Fruit fly (Drosophila melanogaster) whole organism, embryonic: ENCODE measurements around the gene Jon66Cii.
A peak's percentile ranks its signal among the peaks of the same experiment; 100 is the strongest.

Experiments used
- Aef1 ChIP-seq: fragments of 200-800 bp; sonication (Bioruptor generic); IDR thresholded peaks from 3 replicates; pipeline ENCODE4 v1.3.6; 2022; ENCODE audit warnings: missing biosample characterization, missing genetic modification characterization
- Asciz ChIP-seq: fragments of 200-800 bp; sonication (Bioruptor generic); optimal IDR thresholded peaks from 2 replicates; lab custom pipeline; 2017; ENCODE audit warnings: missing biosample characterization, mild to moderate bottlenecking, missing genetic modification characterization, missing genetic modification reagents
- CG10274 ChIP-seq: fragments of 200-800 bp; sonication (Bioruptor generic); optimal IDR thresholded peaks from 3 replicates; lab custom pipeline; 2017; ENCODE audit warnings: missing biosample characterization, mild to moderate bottlenecking, missing genetic modification characterization
- CG10366 ChIP-seq: fragments of 200-800 bp; sonication (Bioruptor generic); IDR thresholded peaks from 2 replicates; pipeline ENCODE4 v1.3.6; 2022; ENCODE audit warnings: missing biosample characterization, missing genetic modification characterization
- CG11398 ChIP-seq: fragments of 200-800 bp; sonication (Bioruptor generic); optimal IDR thresholded peaks from 2 replicates; lab custom pipeline; 2016; ENCODE audit warnings: missing biosample characterization, missing genetic modification characterization
- CG11695 ChIP-seq: fragments of 200-800 bp; sonication (Bioruptor generic); IDR thresholded peaks from 3 replicates; pipeline ENCODE4 v1.3.6; 2022; ENCODE audit warnings: missing biosample characterization, missing genetic modification characterization
- CG12219 ChIP-seq: fragments of 200-800 bp; sonication (Bioruptor generic); optimal IDR thresholded peaks from 3 replicates; lab custom pipeline; 2018; ENCODE audit warnings: missing biosample characterization, mild to moderate bottlenecking, missing genetic modification characterization
- CG12391 ChIP-seq: fragments of 200-800 bp; sonication (Bioruptor generic); optimal IDR thresholded peaks from 3 replicates; lab custom pipeline; 2018; ENCODE audit warnings: missing biosample characterization, mild to moderate bottlenecking, missing genetic modification characterization, moderate library complexity
- CG13287 ChIP-seq: fragments of 200-800 bp; sonication (Bioruptor generic); IDR thresholded peaks from 2 replicates; pipeline ENCODE4 v1.3.6; 2022; ENCODE audit warnings: missing biosample characterization, missing genetic modification characterization; ENCODE audit not compliant: partially characterized antibody
- CG14050 ChIP-seq: fragments of 200-800 bp; sonication (Bioruptor generic); IDR thresholded peaks from 3 replicates; pipeline ENCODE4 v1.3.6; 2022; ENCODE audit warnings: missing biosample characterization, missing genetic modification characterization
- CG14441 ChIP-seq: fragments of 200-800 bp; sonication (Bioruptor generic); IDR thresholded peaks from 2 replicates; pipeline ENCODE4 v1.3.6; 2022; ENCODE audit warnings: missing biosample characterization, missing genetic modification characterization
- CG18262 ChIP-seq: fragments of 200-800 bp; optimal IDR thresholded peaks from 3 replicates; lab custom pipeline; 2019; ENCODE audit warnings: missing biosample characterization, mild to moderate bottlenecking, missing genetic modification characterization, moderate library complexity
- CG31441 ChIP-seq: fragments of 200-800 bp; sonication (Bioruptor generic); IDR thresholded peaks from 2 replicates; pipeline ENCODE4 v1.3.6; 2022; ENCODE audit warnings: missing biosample characterization, missing genetic modification characterization
- CG34422 ChIP-seq: fragments of 200-800 bp; sonication (Bioruptor generic); IDR thresholded peaks from 3 replicates; pipeline ENCODE4 v1.3.6; 2022; ENCODE audit warnings: missing biosample characterization, missing genetic modification characterization
- CG4360 ChIP-seq: fragments of 200-800 bp; sonication (Bioruptor generic); IDR thresholded peaks from 2 replicates; pipeline ENCODE4 v1.3.6; 2022; ENCODE audit warnings: missing biosample characterization, missing genetic modification characterization
- CG4820 ChIP-seq: fragments of 200-800 bp; sonication (Bioruptor generic); optimal IDR thresholded peaks from 3 replicates; lab custom pipeline; 2016; ENCODE audit warnings: missing biosample characterization, missing genetic modification characterization
- CG4854 ChIP-seq: fragments of 200-800 bp; sonication (Bioruptor generic); optimal IDR thresholded peaks from 2 replicates; lab custom pipeline; 2016; ENCODE audit warnings: missing biosample characterization, missing genetic modification characterization, inconsistent platforms
- CG6175 ChIP-seq: fragments of 200-800 bp; sonication (Bioruptor generic); IDR thresholded peaks from 3 replicates; pipeline ENCODE4 v1.3.6; 2022; ENCODE audit warnings: missing biosample characterization, missing genetic modification characterization
- CG6689 ChIP-seq: fragments of 200-800 bp; sonication (Bioruptor generic); IDR thresholded peaks from 2 replicates; pipeline ENCODE4 v1.3.6; 2022; ENCODE audit warnings: missing biosample characterization, missing genetic modification characterization
- CG8359 ChIP-seq: fragments of 200-800 bp; sonication (Bioruptor generic); optimal IDR thresholded peaks from 2 replicates; lab custom pipeline; 2017; ENCODE audit warnings: missing biosample characterization, mild to moderate bottlenecking, missing genetic modification characterization, borderline replicate concordance
- CG8765 ChIP-seq: fragments of 200-800 bp; sonication (Bioruptor generic); IDR thresholded peaks from 2 replicates; pipeline ENCODE4 v1.3.6; 2022; ENCODE audit warnings: missing biosample characterization, missing genetic modification characterization
- CG9437 ChIP-seq: fragments of 200-800 bp; sonication (Bioruptor generic); optimal IDR thresholded peaks from 2 replicates; lab custom pipeline; 2018; ENCODE audit warnings: missing biosample characterization, mild to moderate bottlenecking, missing genetic modification characterization
- CG9727 ChIP-seq: fragments of 200-800 bp; sonication (Bioruptor generic); optimal IDR thresholded peaks from 3 replicates; lab custom pipeline; 2017; ENCODE audit warnings: missing biosample characterization, mild to moderate bottlenecking, missing genetic modification characterization
- Deaf1 ChIP-seq: fragments of 200-800 bp; optimal IDR thresholded peaks from 3 replicates; lab custom pipeline; 2019; ENCODE audit warnings: missing biosample characterization, mild to moderate bottlenecking, missing genetic modification characterization, moderate library complexity
- Dll ChIP-seq: fragments of 200-800 bp; sonication (Bioruptor generic); IDR thresholded peaks from 4 replicates; pipeline ENCODE4 v1.3.6; 2022; ENCODE audit warnings: missing biosample characterization, missing genetic modification characterization; ENCODE audit not compliant: partially characterized antibody
- Doc3 ChIP-seq: fragments of 200-800 bp; sonication (Bioruptor generic); IDR thresholded peaks from 3 replicates; pipeline ENCODE4 v1.3.6; 2022; ENCODE audit warnings: missing biosample characterization, missing genetic modification characterization; ENCODE audit not compliant: partially characterized antibody
- Eip74EF ChIP-seq, 2 experiments: fragments of 200-800 bp in 1 of 2; fragments of >200 bp in 1 of 2; sonication (Bioruptor generic) in 1 of 2; optimal IDR thresholded peaks; 2 replicates each; lab custom pipeline; 2017 to 2019; ENCODE audit warnings: missing biosample characterization in 2 of 2, missing genetic modification characterization in 2 of 2, mild to moderate bottlenecking in 1 of 2, moderate library complexity in 1 of 2
- GATAe ChIP-seq: fragments of 200-800 bp; sonication (Bioruptor generic); conservative IDR thresholded peaks from 2 replicates; pipeline ENCODE4 v1.3.6; 2022; ENCODE audit warnings: missing biosample characterization, missing genetic modification characterization
- Hr78 ChIP-seq, 2 experiments: fragments of 200-800 bp in 1 of 2; fragments of >200 bp in 1 of 2; sonication (Bioruptor generic) in 1 of 2; optimal IDR thresholded peaks; 2 replicates each; lab custom pipeline; 2017 to 2019; ENCODE audit warnings: missing biosample characterization in 2 of 2, missing genetic modification characterization in 2 of 2, mild to moderate bottlenecking in 1 of 2, moderate library complexity in 1 of 2
- Optix ChIP-seq: fragments of 200-800 bp; sonication (Bioruptor generic); IDR thresholded peaks from 3 replicates; pipeline ENCODE4 v1.3.6; 2022; ENCODE audit warnings: missing biosample characterization, missing genetic modification characterization
- Pdp1 ChIP-seq, 2 experiments: fragments of 200-800 bp; sonication (Bioruptor generic); optimal IDR thresholded peaks; 3 replicates each; lab custom pipeline; 2016; ENCODE audit warnings: missing biosample characterization in 2 of 2, missing genetic modification characterization in 2 of 2, mild to moderate bottlenecking in 1 of 2, moderate library complexity in 1 of 2
- Ptx1 ChIP-seq: fragments of 200-800 bp; sonication (Bioruptor generic); IDR thresholded peaks from 2 replicates; pipeline ENCODE4 v1.3.6; 2022; ENCODE audit warnings: missing biosample characterization, missing genetic modification characterization
- TFAM ChIP-seq: fragments of 200-800 bp; sonication (Bioruptor generic); optimal IDR thresholded peaks from 2 replicates; lab custom pipeline; 2017; ENCODE audit warnings: missing biosample characterization, missing genetic modification characterization, inconsistent platforms
- bbx ChIP-seq: fragments of 200-800 bp; sonication (Bioruptor generic); IDR thresholded peaks from 2 replicates; pipeline ENCODE4 v1.3.6; 2022; ENCODE audit warnings: missing biosample characterization, missing genetic modification characterization; ENCODE audit not compliant: partially characterized antibody
- bowl ChIP-seq: fragments of 200-800 bp; sonication (Bioruptor generic); IDR thresholded peaks from 2 replicates; pipeline ENCODE4 v1.3.6; 2022; ENCODE audit warnings: missing biosample characterization, missing genetic modification characterization
- ems ChIP-seq: fragments of 200-800 bp; sonication (Bioruptor generic); optimal IDR thresholded peaks from 3 replicates; lab custom pipeline; 2016; ENCODE audit warnings: missing biosample characterization, missing genetic modification characterization
- grau ChIP-seq: fragments of 200-800 bp; optimal IDR thresholded peaks from 3 replicates; lab custom pipeline; 2019; ENCODE audit warnings: missing biosample characterization, mild to moderate bottlenecking, missing genetic modification characterization, moderate library complexity
- gsb-n ChIP-seq: fragments of 200-800 bp; sonication (Bioruptor generic); optimal IDR thresholded peaks from 3 replicates; lab custom pipeline; 2018; ENCODE audit warnings: missing biosample characterization, mild to moderate bottlenecking, missing genetic modification characterization
- hb ChIP-seq: fragments of 200-800 bp; sonication (Bioruptor generic); IDR thresholded peaks from 3 replicates; pipeline ENCODE4 v1.3.6; 2022; ENCODE audit warnings: missing biosample characterization, missing genetic modification characterization; ENCODE audit not compliant: partially characterized antibody
- hbn ChIP-seq: fragments of 200-800 bp; sonication (Bioruptor generic); IDR thresholded peaks from 2 replicates; pipeline ENCODE4 v1.3.6; 2022; ENCODE audit warnings: missing biosample characterization, missing genetic modification characterization; ENCODE audit not compliant: partially characterized antibody
- inv ChIP-seq: fragments of 200-800 bp; sonication (Bioruptor generic); IDR thresholded peaks from 2 replicates; pipeline ENCODE4 v1.3.6; 2022; ENCODE audit warnings: missing biosample characterization, missing genetic modification characterization; ENCODE audit not compliant: partially characterized antibody
- lab ChIP-seq: fragments of 200-800 bp; sonication (Bioruptor generic); optimal IDR thresholded peaks from 3 replicates; lab custom pipeline; 2017; ENCODE audit warnings: missing biosample characterization, missing genetic modification characterization, mild to moderate bottlenecking, moderate library complexity, missing genetic modification reagents
- mam ChIP-seq: fragments of 200-800 bp; sonication (Bioruptor generic); optimal IDR thresholded peaks from 3 replicates; lab custom pipeline; 2016; ENCODE audit warnings: missing biosample characterization, missing genetic modification characterization
- phol ChIP-seq: fragments of 200-800 bp; sonication (Bioruptor generic); optimal IDR thresholded peaks from 3 replicates; lab custom pipeline; 2018; ENCODE audit warnings: missing biosample characterization, mild to moderate bottlenecking, missing genetic modification characterization, moderate library complexity
- pros ChIP-seq: fragments of 200-800 bp; sonication (Bioruptor generic); optimal IDR thresholded peaks from 3 replicates; lab custom pipeline; 2019; ENCODE audit warnings: missing biosample characterization, mild to moderate bottlenecking, missing genetic modification characterization, moderate library complexity
- sens-2 ChIP-seq: fragments of 200-800 bp; sonication (Bioruptor generic); IDR thresholded peaks from 2 replicates; pipeline ENCODE4 v1.3.6; 2022; ENCODE audit warnings: missing biosample characterization, missing genetic modification characterization
- tx ChIP-seq: fragments of 200-800 bp; sonication (Bioruptor generic); optimal IDR thresholded peaks from 2 replicates; lab custom pipeline; 2016; ENCODE audit warnings: missing biosample characterization, missing genetic modification characterization
- unc-4 ChIP-seq: fragments of 200-800 bp; sonication (Bioruptor generic); IDR thresholded peaks from 2 replicates; pipeline ENCODE4 v1.3.6; 2022; ENCODE audit warnings: missing biosample characterization, missing genetic modification characterization; ENCODE audit not compliant: partially characterized antibody

Jon66Cii gene

DNA sequence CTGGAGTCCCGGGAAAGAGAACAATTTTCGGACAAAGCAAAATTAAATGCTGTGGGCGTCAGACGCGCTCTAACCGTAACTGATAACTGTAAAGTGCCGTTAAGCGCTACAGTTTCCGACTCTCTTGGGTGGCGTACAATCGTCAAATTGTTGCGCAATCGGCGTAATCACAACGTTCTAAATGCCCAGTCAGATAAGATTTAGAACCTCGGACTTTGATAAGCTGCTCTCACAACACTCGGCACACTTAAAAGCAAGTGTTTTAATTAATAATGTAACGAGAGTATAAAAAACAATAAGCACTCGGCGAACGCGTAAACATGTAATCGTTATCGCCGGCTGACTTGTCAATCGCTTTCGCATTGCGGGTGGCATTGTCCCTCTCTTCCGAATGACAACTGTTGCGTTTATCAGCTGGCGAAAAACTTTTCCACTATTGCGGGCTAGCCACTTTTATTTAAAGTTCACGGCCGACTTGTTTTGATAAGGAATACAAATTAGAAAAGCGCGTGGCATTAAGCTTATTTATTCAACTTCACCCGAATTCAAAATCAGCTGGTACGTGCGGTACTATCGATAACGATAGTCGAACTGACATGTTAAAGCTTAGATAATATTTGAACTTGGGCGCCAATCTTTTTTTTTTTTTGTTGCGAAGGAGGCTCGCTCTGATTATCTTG lies 34.5 kb downstream of the Jon66Cii start (continued):
- TF ChIP-seq CG8765 (no peak), CG4360 (GFP tag; lab: Robert Waterston, UW) (no peak), gsb-n (tag; lab: Kevin White, UChicago) (no peak), CG34422 (GFP tag; lab: Robert Waterston, UW) (peak; percentile 48; the same call in 1 of the 3 replicates), CG6175 (GFP tag; lab: Robert Waterston, UW) (no peak), CG4820 (GFP tag; lab: Kevin White, UChicago) (no peak), Doc3 (GFP tag; lab: Robert Waterston, UW) (peak; percentile 51; the same call in 1 of the 3 replicates), bowl (GFP tag; lab: Robert Waterston, UW) (no peak), CG9437 (peak; percentile 10), CG10274 (GFP tag; lab: Kevin White, UChicago) (no peak), unc-4 (GFP tag; lab: Robert Waterston, UW) (peak; percentile 74), tx (GFP tag; lab: Kevin White, UChicago) (no peak), CG4854 (no peak), bbx (GFP tag; lab: Robert Waterston, UW) (peak; percentile 57; the same call in 1 of the 2 replicates), lab (no peak), Aef1 (GFP tag; lab: Robert Waterston, UW) (no peak), sens-2 (peak; percentile 49; the same call in 1 of the 2 replicates), Pdp1 (GFP tag; optimal IDR thresholded peaks at IDR 0.05; lab: Kevin White, UChicago) (peak in 1 of 2 experiments; percentile 100), Asciz (GFP tag; lab: Kevin White, UChicago) (no peak), hbn (peak; percentile 69), Ptx1 (GFP tag; lab: Robert Waterston, UW) (no peak), hb (GFP tag; lab: Robert Waterston, UW) (peak; percentile 47; the same call in 1 of the 3 replicates), GATAe (GFP tag; lab: Robert Waterston, UW) (peak; percentile 50), phol (tag; lab: Kevin White, UChicago) (no peak), Hr78 (GFP tag; optimal IDR thresholded peaks at IDR 0.05; lab: Kevin White, UChicago) (peak in 1 of 2 experiments; percentile 53), CG8359 (GFP tag; lab: Kevin White, UChicago) (no peak), CG11695 (GFP tag; lab: Robert Waterston, UW) (no peak; the same call in 2 of the 3 replicates), Eip74EF (GFP tag; optimal IDR thresholded peaks at IDR 0.05; lab: Kevin White, UChicago) (no peak), inv (peak; percentile 43; the same call in 1 of the 2 replicates), CG11398 (GFP tag; lab: Kevin White, UChicago) (no peak), CG10366 (GFP tag; lab: Robert Waterston, UW) (no peak), CG13287 (GFP tag; lab: Robert Waterston, UW) (peak; percentile 76), CG18262 (tag; lab: Kevin White, UChicago) (no peak), Optix (GFP tag; lab: Robert Waterston, UW) (no peak), CG12219 (GFP tag; lab: Kevin White, UChicago) (no peak), CG31441 (GFP tag; lab: Robert Waterston, UW) (no peak), CG12391 (tag; lab: Kevin White, UChicago) (no peak), CG6689 (GFP tag; lab: Robert Waterston, UW) (no peak), ems (no peak), mam (no peak), CG9727 (GFP tag; lab: Kevin White, UChicago) (peak; percentile 6), CG14441 (GFP tag; lab: Robert Waterston, UW) (no peak), Deaf1 (tag; lab: Kevin White, UChicago) (peak; percentile 45), CG14050 (GFP tag; lab: Robert Waterston, UW) (no peak), TFAM (GFP tag; lab: Kevin White, UChicago) (no peak), grau (tag; lab: Kevin White, UChicago) (peak; percentile 17), Dll (GFP tag; lab: Robert Waterston, UW) (peak; percentile 74; the same call in 3 of the 4 replicates), pros (GFP tag; lab: Kevin White, UChicago) (no peak)
